Worm (Caenorhabditis elegans): ENCODE measurements around the gene fbxa-86.

fbxa-86 gene

DNA sequence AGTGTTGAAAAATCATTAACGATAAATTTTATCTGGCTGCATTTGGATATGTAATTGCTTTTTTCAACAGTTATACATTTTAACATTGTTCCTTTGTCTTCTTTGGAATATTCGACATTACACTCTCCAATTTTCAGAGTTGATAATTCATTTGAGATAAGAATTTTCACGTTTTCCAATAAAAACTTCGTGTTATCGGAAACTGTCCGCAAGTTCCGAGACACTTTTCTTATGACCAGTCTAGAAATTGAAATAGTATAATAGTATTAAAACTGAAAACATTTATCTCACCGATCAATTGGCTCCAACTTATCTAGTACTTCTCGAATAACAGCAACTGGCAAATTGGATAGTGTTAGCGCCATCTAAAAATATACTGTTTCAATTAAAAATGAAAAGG is at the start of gene fbxa-86:
TSS of gene fbxa-86 (minus strand) at position 367 of the 400 bp plus-strand sequence.
- TF ChIP-seq unc-62 (GFP tag; optimal IDR thresholded peaks at IDR 0.05) = no peak

DNA sequence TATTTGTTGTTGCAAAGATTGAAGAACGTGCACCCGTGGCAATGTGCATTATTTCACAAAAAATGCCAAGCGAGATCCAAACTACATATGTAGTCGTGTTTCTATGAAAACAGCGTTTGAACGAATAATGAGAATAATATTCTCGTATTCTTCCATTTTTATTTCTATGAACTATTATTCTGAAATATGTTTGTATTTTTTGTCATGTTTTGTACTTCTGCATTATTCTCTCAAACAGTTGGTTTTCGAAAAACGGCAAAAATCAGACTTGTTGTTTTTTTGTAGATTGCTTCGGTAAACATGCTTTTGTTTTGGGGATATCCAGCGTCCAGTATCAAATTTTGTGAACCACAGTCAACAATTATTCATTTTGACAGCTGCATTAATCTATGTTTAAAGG is 48.4 kb upstream of the fbxa-86 start, which contains the start of gene clec-177:
TSS of gene clec-177 (plus strand) at position 301 of the 400 bp plus-strand sequence.
- no peak for TF ChIP-seq unc-62 (GFP tag; optimal IDR thresholded peaks at IDR 0.05)

DNA sequence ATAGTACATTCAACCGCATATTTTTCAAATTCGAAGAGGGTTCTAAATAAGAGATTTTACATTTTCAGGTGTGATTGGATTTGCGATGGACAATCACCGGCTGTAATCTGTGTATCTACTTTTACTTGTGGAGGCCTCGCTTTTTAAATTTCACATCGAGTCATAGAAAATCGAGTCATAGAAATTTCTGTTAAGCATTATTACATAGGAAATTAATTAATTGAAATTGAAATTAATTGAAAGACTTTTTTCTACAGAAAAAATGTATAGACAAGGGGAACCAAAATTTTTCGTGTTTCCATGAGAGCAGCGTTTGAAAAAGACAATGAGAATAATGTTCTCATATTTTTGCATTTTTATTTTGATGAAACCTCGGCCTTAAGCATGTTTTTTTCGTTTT is 45.9 kb upstream of the fbxa-86 start, which contains the start of gene clec-176:
TSS of gene clec-176 (plus strand) at position 301 of the 400 bp plus-strand sequence.
- TF ChIP-seq unc-62 (GFP tag; optimal IDR thresholded peaks at IDR 0.05) = no peak

DNA sequence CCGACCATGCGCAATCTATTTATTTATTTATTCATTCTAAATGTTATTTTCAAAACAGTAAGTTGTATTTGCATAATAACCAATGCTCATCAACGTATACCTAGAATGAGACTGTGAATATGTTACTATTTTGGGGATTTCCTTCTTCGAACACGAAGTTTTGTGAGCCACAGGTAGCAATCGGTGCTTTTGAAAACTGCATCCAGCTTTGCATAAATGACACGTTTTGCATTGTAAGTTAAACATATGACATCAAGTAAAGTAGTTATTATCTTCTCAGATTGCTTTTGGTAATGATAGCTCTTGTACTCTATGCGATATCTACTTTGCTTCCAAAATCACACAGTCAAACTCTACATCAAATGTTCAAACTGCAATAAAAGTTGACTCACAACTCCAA is 44.7 kb upstream of the fbxa-86 start, which contains the start of gene E03H12.4:
TSS of gene E03H12.4 (plus strand) at position 120 of the 400 bp plus-strand sequence.
- no peak for TF ChIP-seq unc-62 (GFP tag; optimal IDR thresholded peaks at IDR 0.05)

DNA sequence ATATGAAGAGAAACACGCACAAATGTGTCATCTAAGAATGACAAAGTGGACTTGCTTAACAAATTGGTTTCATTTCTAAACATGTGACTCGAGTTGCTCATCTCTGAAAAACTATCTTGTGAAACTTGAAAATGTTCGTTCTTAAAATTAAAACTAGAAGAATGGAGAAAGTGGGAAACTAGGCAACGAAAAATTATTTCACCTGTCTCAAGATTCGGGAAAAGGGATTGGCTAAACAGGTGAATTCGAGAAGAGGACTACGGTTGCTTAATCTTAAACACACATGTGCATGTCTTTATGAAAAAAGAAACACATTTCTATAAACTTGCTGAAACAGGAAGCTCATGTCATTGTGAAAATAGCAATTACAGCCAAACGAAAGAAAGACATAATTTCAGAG is 43.2 kb upstream of the fbxa-86 start, which contains the start of gene srz-24:
TSS of gene srz-24 (minus strand) at position 101 of the 400 bp plus-strand sequence.
- no peak for TF ChIP-seq unc-62 (GFP tag; optimal IDR thresholded peaks at IDR 0.05)

DNA sequence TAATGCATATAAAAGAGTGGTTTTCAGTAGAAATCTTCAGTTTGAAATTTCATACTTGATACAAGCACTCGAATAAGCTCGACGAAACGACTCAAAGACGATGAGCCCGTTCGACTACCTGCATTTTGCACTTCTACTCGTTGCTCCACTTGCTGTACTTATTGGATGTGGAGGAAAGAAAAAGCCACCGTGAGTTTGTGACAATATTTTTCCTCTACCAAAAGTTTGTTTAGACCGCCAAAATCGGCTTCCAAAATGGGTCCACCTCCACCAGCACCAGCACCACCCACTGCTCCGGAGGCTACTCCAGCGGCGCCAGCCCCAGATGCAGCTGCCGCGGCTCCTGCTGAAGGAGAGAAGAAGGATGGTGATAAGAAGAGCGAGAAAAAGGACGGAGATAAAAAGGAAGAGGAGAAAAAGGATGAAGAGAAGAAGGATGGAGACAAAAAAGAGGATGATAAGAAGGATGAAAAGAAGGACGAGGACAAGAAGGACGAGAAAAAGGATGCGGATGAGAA is 39.4 kb upstream of the fbxa-86 start, which contains the start of gene E03H12.5:
TSS of gene E03H12.5 (plus strand) at position 51 of the 518 bp plus-strand sequence.
- TF ChIP-seq unc-62 (GFP tag; optimal IDR thresholded peaks at IDR 0.05) = no peak

DNA sequence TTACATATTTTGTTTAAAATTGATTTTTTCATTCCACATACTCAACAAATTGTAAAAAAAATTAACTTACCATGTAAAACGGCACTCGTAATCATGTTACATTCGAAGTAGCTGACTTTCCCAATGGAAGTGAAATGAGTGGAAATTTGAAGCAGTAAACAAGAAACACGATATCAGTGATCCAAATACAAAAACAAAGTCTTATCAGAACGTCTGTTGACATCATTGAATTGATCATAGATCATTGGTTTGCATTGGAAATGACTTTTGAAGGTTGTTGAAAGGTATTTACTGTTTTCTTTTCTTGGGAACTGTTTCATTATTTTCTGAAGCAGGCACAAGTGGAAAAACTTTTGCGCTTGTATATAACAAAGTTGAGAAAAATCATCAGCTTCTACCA is 38.2 kb upstream of the fbxa-86 start, which contains the start of gene Y9C9A.16:
TSS of gene Y9C9A.16 (minus strand) at position 131 of the 400 bp plus-strand sequence.
- TF ChIP-seq unc-62 (GFP tag; optimal IDR thresholded peaks at IDR 0.05) = no peak

DNA sequence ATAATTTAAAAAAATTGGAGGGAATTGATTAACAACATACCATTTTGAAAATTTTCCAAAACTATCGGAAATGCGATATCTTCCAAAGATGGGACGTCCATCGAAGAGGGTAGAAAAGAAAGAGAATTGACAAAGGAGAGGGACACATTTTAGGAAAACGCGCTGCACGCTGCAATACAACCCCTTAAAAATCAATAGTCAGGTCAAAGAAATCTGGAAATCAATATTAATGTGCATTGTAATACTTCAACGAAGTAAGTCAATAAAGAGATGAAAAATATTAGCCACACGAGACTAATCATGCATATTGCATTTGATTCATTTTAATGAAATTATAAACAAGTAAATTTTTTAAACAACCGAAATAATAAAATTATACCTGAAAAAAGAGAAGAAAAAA is 31.6 kb upstream of the fbxa-86 start, which contains the start of gene Y9C9A.13:
TSS of gene Y9C9A.13 (minus strand) at position 101 of the 400 bp plus-strand sequence.
- TF ChIP-seq unc-62 (GFP tag; optimal IDR thresholded peaks at IDR 0.05) = no peak

DNA sequence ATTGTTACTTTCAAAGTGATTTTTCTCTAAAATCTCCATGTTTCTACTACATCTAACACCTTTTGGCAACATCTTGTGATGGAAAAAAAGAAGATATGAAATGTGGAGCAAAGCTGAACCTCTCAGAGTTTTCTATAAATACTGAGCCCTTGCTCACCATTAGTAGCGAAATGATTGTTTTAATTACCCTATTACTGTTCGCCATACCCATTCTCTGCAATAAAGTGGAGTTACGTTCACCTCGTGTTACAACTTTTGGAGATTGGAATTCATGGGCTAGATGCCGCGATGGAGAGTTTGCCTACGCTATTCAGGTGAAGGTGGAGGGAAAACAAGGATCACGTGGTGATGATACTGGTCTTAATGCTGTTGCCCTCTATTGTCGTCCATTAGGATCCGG is 26.0 kb upstream of the fbxa-86 start, which contains the start of gene txt-3:
TSS of gene txt-3 (plus strand) at position 125 of the 400 bp plus-strand sequence.
- TF ChIP-seq unc-62 (GFP tag; optimal IDR thresholded peaks at IDR 0.05) = no peak

DNA sequence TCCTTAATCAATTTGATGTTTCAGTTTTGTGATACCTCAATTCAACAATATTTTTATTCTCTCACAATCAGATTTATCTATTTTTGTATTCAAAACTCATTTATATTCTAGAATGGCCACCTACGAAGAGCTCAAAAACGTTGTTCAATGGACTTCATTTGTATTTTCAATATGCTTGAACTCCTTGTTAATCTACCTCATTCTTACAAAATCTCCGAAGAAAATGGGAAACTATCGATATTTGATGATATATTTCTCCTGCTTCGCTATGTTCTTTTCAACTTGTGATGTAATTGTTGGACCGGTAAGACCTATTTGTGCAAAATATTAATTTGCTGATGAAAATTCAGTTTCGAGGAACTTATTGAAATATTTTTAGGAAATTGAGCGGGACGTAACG is 22.8 kb upstream of the fbxa-86 start, which contains the start of gene str-164:
TSS of gene str-164 (plus strand) at position 113 of the 400 bp plus-strand sequence.
- no peak for TF ChIP-seq unc-62 (GFP tag; optimal IDR thresholded peaks at IDR 0.05)

DNA sequence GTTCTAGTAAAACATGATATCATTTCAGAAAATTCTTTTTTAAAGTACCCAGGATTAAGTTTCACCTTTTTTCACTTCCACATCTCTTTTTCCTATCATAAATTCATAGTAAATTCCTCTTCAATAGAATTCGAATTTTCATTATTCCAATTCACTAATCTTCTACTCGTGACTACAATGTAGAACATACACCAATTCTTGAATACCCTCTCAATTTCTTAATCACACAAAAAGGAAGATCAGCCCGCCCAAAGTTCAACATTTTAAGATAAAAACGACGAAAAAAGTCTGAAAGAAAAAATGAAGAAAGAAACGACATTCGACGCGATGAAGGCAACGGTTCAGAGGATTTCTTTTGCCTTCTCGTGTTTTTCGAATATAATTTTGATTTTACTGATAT is 16.1 kb upstream of the fbxa-86 start, which contains the start of gene str-163:
TSS of gene str-163 (plus strand) at position 301 of the 400 bp plus-strand sequence.
- TF ChIP-seq unc-62 (GFP tag; optimal IDR thresholded peaks at IDR 0.05) = no peak

DNA sequence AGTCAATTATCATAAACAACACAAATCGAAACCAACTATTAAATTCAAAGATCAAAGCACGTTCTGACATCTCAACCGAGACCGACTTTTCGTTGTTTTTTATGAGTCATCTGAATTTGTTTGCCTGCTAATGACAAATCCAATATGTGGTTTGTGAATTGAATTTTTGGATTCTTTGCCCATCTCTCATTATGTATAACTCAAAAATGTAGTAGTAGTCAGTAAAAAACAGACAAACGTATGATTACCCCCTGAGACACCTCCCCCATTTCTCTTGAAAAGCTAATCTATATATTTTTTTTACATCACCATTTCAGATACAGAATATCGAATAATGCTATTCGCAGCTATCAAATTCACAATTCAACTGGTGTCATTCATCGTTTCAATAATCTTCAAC is 8.0 kb upstream of the fbxa-86 start, which contains the start of gene str-169:
TSS of gene str-169 (plus strand) at position 301 of the 400 bp plus-strand sequence.
- no peak for TF ChIP-seq unc-62 (GFP tag; optimal IDR thresholded peaks at IDR 0.05)

DNA sequence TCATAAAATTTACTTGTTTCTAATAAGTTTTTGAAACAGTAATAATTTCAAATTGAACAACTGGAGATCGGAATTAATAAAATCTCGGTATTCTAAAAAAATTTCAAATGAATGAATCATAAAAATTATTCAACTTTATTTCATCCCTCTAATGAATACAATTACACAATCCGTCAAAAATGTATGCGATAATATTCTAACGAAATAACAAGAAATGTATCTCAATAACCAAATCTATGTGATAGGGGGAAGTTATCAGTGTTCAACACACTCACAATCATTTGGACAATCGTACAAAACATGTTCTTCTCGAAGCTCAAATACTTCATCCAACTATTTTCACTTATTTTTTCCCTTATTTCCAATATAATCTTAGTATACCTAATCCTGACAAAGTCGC is 3.9 kb upstream of the fbxa-86 start, which contains the start of gene Y9C9A.5:
TSS of gene Y9C9A.5 (plus strand) at position 301 of the 400 bp plus-strand sequence.
- TF ChIP-seq unc-62 (GFP tag; optimal IDR thresholded peaks at IDR 0.05) = no peak

DNA sequence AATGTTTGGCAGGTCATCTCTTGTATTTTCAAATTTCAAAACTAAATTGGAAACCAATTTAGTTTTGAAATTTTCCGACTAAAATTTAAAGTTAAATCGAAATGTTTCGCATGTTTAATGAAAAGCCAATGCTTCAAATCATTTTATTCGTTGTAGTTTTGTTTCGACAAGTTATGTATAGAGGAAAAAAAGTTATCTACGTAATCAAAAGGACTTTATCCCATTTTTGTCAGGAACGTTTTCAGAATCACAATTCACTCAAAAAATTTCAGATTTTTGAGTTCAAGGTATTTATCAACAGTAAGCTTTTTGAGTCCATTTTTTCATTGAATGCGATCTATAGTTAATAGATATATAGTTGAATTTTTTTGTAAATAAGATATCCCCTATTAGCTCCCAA is 851 bp upstream of the fbxa-86 start, which contains the start of gene str-168:
TSS of gene str-168 (plus strand) at position 301 of the 400 bp plus-strand sequence.
- no peak for TF ChIP-seq unc-62 (GFP tag; optimal IDR thresholded peaks at IDR 0.05)

DNA sequence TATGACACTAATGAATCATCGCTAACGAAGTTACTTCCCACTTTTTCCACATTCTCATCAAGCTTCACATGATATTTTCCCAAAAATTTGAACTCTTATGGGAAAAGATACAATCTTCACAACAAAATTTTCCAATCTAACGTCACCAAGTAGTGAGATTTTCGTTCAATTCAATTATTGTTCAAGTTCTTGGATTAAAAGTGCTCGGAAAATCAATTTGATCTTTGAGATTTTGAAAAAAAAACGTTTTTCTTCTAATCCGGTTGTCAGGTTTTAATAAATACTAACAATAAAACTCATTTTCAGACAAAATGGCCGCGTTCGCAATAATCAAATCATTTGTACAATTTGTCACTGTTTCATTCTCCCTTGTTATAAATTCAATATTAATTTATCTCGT is 3.7 kb downstream of the fbxa-86 start, which contains the start of gene str-153:
TSS of gene str-153 (plus strand) at position 301 of the 400 bp plus-strand sequence.
- TF ChIP-seq unc-62 (GFP tag; optimal IDR thresholded peaks at IDR 0.05) = no peak

DNA sequence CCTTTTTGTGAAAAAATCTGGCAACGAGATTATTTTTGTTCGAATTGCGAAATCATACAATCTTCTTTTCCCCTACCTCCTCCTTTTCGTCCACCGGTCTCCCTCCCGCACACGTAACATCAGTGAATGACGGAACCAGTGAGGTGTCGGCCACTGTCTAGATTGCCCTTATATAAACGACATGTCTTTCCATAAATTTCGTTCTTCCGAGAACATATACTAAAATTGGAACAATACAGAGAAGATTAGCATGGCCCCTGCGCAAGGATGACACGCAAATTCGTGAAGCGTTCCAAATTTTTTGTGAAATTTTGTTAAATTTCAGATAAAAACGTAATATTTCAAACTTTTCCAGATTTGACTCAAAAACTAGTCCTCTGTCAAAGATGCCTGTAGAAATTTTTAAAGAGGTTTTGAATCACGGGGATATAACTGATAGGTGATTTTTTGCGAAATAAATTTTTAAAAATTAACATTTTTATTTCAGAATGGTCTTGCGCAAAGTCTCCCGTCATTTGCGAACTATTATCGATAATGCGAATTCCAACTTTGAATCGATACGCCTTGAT is 7.0 kb downstream of the fbxa-86 start:
- no peak for TF ChIP-seq unc-62 (GFP tag; optimal IDR thresholded peaks at IDR 0.05)
